Worm (Caenorhabditis elegans) whole organism, young adult: ENCODE measurements around the gene F49H12.4.
A peak's percentile ranks its signal among the peaks of the same experiment; 100 is the strongest.

Source experiments
- D2030.7 ChIP-seq: fragments of 200-800 bp; sonication (Bioruptor generic); IDR thresholded peaks from 2 replicates; pipeline ENCODE4 v1.3.6; 2022; ENCODE audit warnings: missing genetic modification reagents, missing genetic modification characterization, missing compliant biosample characterization
- K12H6.12 ChIP-seq: fragments of 200-800 bp; sonication (Bioruptor generic); optimal IDR thresholded peaks from 2 replicates; lab custom pipeline; 2018; ENCODE audit warnings: mild to moderate bottlenecking, missing genetic modification characterization, missing compliant biosample characterization
- T26A5.8 ChIP-seq: sonication (generic microtip); optimal IDR thresholded peaks from 2 replicates; lab custom pipeline; 2016; ENCODE audit warnings: missing genetic modification characterization, missing compliant biosample characterization
- Y53F4B.3 ChIP-seq: fragments of 200-800 bp; sonication (Bioruptor generic); IDR thresholded peaks from 2 replicates; pipeline ENCODE4 v1.3.6; 2022; ENCODE audit warnings: missing genetic modification reagents, missing genetic modification characterization, missing compliant biosample characterization
- Y53G8AR.9 ChIP-seq: fragments of 200-800 bp; sonication (Bioruptor generic); conservative IDR thresholded peaks from 2 replicates; pipeline ENCODE4 v1.3.6; 2022; ENCODE audit warnings: missing genetic modification reagents, missing genetic modification characterization, missing compliant biosample characterization
- Y79H2A.3 ChIP-seq: fragments of 200-800 bp; sonication (Bioruptor generic); conservative IDR thresholded peaks from 2 replicates; pipeline ENCODE4 v1.3.6; 2022; ENCODE audit warnings: missing genetic modification reagents, missing genetic modification characterization, missing compliant biosample characterization
- akir-1 ChIP-seq: fragments of 200-800 bp; sonication (Bioruptor generic); optimal IDR thresholded peaks from 2 replicates; lab custom pipeline; 2018; ENCODE audit warnings: mild to moderate bottlenecking, missing genetic modification characterization, moderate library complexity, missing compliant biosample characterization
- aptf-2 ChIP-seq: fragments of 200-800 bp; sonication (Bioruptor generic); conservative IDR thresholded peaks from 2 replicates; pipeline ENCODE4 v1.3.6; 2022; ENCODE audit warnings: missing genetic modification reagents, missing genetic modification characterization, missing compliant biosample characterization
- atf-7 ChIP-seq: sonication (generic microtip); optimal IDR thresholded peaks from 2 replicates; lab custom pipeline; 2017; ENCODE audit warnings: mild to moderate bottlenecking, missing genetic modification characterization, missing compliant biosample characterization
- athp-1 ChIP-seq: sonication (generic microtip); optimal IDR thresholded peaks from 2 replicates; lab custom pipeline; 2017; ENCODE audit warnings: mild to moderate bottlenecking, missing genetic modification characterization, missing compliant biosample characterization
- attf-6 ChIP-seq: fragments of 200-800 bp; sonication (Bioruptor generic); IDR thresholded peaks from 2 replicates; pipeline ENCODE4 v1.3.6; 2022; ENCODE audit warnings: missing genetic modification reagents, missing genetic modification characterization, missing compliant biosample characterization
- bed-1 ChIP-seq: fragments of 200-800 bp; sonication (Bioruptor generic); IDR thresholded peaks from 2 replicates; pipeline ENCODE4 v1.3.6; 2022; ENCODE audit warnings: missing genetic modification reagents, missing genetic modification characterization, missing compliant biosample characterization
- bed-2 ChIP-seq: fragments of 200-800 bp; sonication (Bioruptor generic); IDR thresholded peaks from 2 replicates; pipeline ENCODE4 v1.3.6; 2022; ENCODE audit warnings: missing genetic modification reagents, missing genetic modification characterization, missing compliant biosample characterization
- ceh-100 ChIP-seq: fragments of 200-800 bp; sonication (Bioruptor generic); IDR thresholded peaks from 2 replicates; pipeline ENCODE4 v1.3.6; 2022; ENCODE audit warnings: missing genetic modification reagents, missing genetic modification characterization, missing compliant biosample characterization
- ceh-58 ChIP-seq: fragments of 200-800 bp; sonication (Bioruptor generic); IDR thresholded peaks from 2 replicates; pipeline ENCODE4 v1.3.6; 2022; ENCODE audit warnings: missing genetic modification characterization, missing compliant biosample characterization
- ceh-91 ChIP-seq: fragments of 200-800 bp; sonication (Bioruptor generic); IDR thresholded peaks from 2 replicates; pipeline ENCODE4 v1.3.6; 2022; ENCODE audit warnings: missing genetic modification reagents, missing genetic modification characterization, missing compliant biosample characterization
- dox-1 ChIP-seq: fragments of 200-800 bp; sonication (Bioruptor generic); IDR thresholded peaks from 2 replicates; pipeline ENCODE4 v1.3.6; 2022; ENCODE audit warnings: missing genetic modification reagents, missing genetic modification characterization, missing compliant biosample characterization
- dpff-1 ChIP-seq: sonication (generic microtip); optimal IDR thresholded peaks from 2 replicates; lab custom pipeline; 2017; ENCODE audit warnings: mild to moderate bottlenecking, missing genetic modification characterization, missing compliant biosample characterization
- efl-1 ChIP-seq: fragments of 150-350 bp; optimal IDR thresholded peaks from 2 replicates; lab custom pipeline; 2014; ENCODE audit warnings: missing biosample characterization, missing genetic modification reagents, missing genetic modification characterization
- egl-44 ChIP-seq: fragments of 200-800 bp; sonication (Bioruptor generic); IDR thresholded peaks from 2 replicates; pipeline ENCODE4 v1.3.6; 2022; ENCODE audit warnings: missing genetic modification reagents, missing genetic modification characterization, missing compliant biosample characterization
- ekl-4 ChIP-seq: fragments of 200-800 bp; sonication (Bioruptor generic); IDR thresholded peaks from 2 replicates; pipeline ENCODE4 v1.3.6; 2022; ENCODE audit warnings: missing genetic modification reagents, missing genetic modification characterization, missing compliant biosample characterization
- ets-4 ChIP-seq: fragments of 200-800 bp; sonication (Bioruptor generic); optimal IDR thresholded peaks from 2 replicates; lab custom pipeline; 2018; ENCODE audit warnings: mild to moderate bottlenecking, missing genetic modification characterization, missing compliant biosample characterization
- let-607 ChIP-seq, 2 experiments: fragments of 200-800 bp in 1 of 2; sonication (Bioruptor generic) in 1 of 2; sonication (generic microtip) in 1 of 2; optimal IDR thresholded peaks; 2 replicates each; lab custom pipeline; 2016 to 2018; ENCODE audit warnings: mild to moderate bottlenecking in 2 of 2, missing compliant biosample characterization in 2 of 2, missing genetic modification characterization in 2 of 2, moderate library complexity in 2 of 2, missing genotype in 1 of 2
- lin-26 ChIP-seq: fragments of 200-800 bp; sonication (Bioruptor generic); IDR thresholded peaks from 2 replicates; pipeline ENCODE4 v1.3.6; 2022; ENCODE audit warnings: missing genetic modification reagents, missing genetic modification characterization, missing compliant biosample characterization
- lin-35 ChIP-seq, 3 experiments: fragments of 150-350 bp in 2 of 3; sonication (generic microtip) in 1 of 3; optimal IDR thresholded peaks; 2 replicates each; lab custom pipeline; 2014 to 2018; ENCODE audit warnings: missing biosample characterization in 3 of 3, missing genetic modification characterization in 3 of 3, missing genetic modification reagents in 3 of 3
- lin-54 ChIP-seq: fragments of 200-800 bp; sonication (Bioruptor generic); optimal IDR thresholded peaks from 2 replicates; lab custom pipeline; 2018; ENCODE audit warnings: mild to moderate bottlenecking, missing genetic modification characterization, missing compliant biosample characterization
- lsl-1 ChIP-seq: fragments of 200-800 bp; sonication (Bioruptor generic); optimal IDR thresholded peaks from 2 replicates; lab custom pipeline; 2018; ENCODE audit warnings: mild to moderate bottlenecking, missing genetic modification characterization, moderate library complexity, missing compliant biosample characterization
- madf-10 ChIP-seq: sonication (generic microtip); optimal IDR thresholded peaks from 2 replicates; lab custom pipeline; 2016; ENCODE audit warnings: mild to moderate bottlenecking, missing genetic modification characterization, missing compliant biosample characterization
- mcd-1 ChIP-seq: fragments of 200-800 bp; sonication (Bioruptor generic); IDR thresholded peaks from 2 replicates; pipeline ENCODE4 v1.3.6; 2022; ENCODE audit warnings: missing genetic modification reagents, missing genetic modification characterization, missing compliant biosample characterization
- nhr-120 ChIP-seq: fragments of 200-800 bp; sonication (Bioruptor generic); IDR thresholded peaks from 2 replicates; pipeline ENCODE4 v1.3.6; 2022; ENCODE audit warnings: missing genetic modification characterization, missing compliant biosample characterization
- nhr-80 ChIP-seq: sonication (generic microtip); optimal IDR thresholded peaks from 2 replicates; lab custom pipeline; 2016; ENCODE audit warnings: missing genetic modification characterization, missing compliant biosample characterization
- rec-8 ChIP-seq, 2 experiments: sonication (generic microtip); optimal IDR thresholded peaks; 2 replicates each; lab custom pipeline; 2016; ENCODE audit warnings: mild to moderate bottlenecking in 2 of 2, missing genetic modification characterization in 2 of 2, missing genetic modification reagents in 2 of 2, missing genotype in 2 of 2, missing biosample characterization in 1 of 2, missing compliant biosample characterization in 1 of 2, moderate library complexity in 1 of 2
- sea-2 ChIP-seq: fragments of 200-800 bp; sonication (Bioruptor generic); IDR thresholded peaks from 2 replicates; pipeline ENCODE4 v1.3.6; 2022; ENCODE audit warnings: missing genetic modification characterization, missing compliant biosample characterization
- snpc-3.4 ChIP-seq: sonication (generic microtip); optimal IDR thresholded peaks from 2 replicates; lab custom pipeline; 2017; ENCODE audit warnings: missing genetic modification characterization, mild to moderate bottlenecking, missing compliant biosample characterization, antibody characterized with exemption, moderate library complexity, missing genotype, missing genetic modification reagents
- unc-62 ChIP-seq: fragments of 150-350 bp; optimal IDR thresholded peaks from 2 replicates; lab custom pipeline; 2014; ENCODE audit warnings: missing biosample characterization, missing genetic modification reagents, missing genetic modification characterization
- ztf-25 ChIP-seq: fragments of 200-800 bp; sonication (Bioruptor generic); IDR thresholded peaks from 2 replicates; pipeline ENCODE4 v1.3.6; 2022; ENCODE audit warnings: missing genetic modification reagents, missing genetic modification characterization, missing compliant biosample characterization

The F49H12.4 gene

DNA sequence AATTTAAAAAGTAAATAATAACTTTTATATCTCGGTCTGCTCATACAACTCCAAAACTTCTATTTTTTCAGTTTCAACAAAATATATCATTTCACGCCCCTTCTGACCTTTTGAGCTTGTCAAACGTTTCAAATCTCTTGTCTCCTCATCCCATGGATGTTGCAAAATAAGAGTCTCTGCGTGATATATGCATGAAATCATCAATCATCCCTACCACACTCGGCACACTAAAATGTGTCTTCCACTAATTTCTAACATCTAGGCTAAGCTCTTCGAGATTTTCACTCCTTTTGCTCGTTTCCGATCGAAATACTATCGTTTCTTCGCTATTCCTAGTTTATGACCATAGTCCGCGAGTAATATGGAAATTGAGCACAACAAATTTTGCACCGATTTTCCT lies 19.4 kb downstream of the F49H12.4 start:
- TF ChIP-seq attf-6 (GFP tag; lab: Robert Waterston, UW) (no peak), athp-1 (tag; lab: Kevin White, UChicago) (no peak), let-607 (tag; optimal IDR thresholded peaks at IDR 0.05; lab: Kevin White, UChicago) (no peak), mcd-1 (GFP tag; lab: Robert Waterston, UW) (no peak), K12H6.12 (no peak), ceh-100 (GFP tag; lab: Robert Waterston, UW) (no peak), bed-1 (GFP tag; lab: Robert Waterston, UW) (no peak), lin-26 (no peak), D2030.7 (GFP tag; lab: Robert Waterston, UW) (no peak), ceh-91 (no peak), rec-8 (tag; optimal IDR thresholded peaks at IDR 0.05; lab: Kevin White, UChicago) (no peak), snpc-3.4 (tag; lab: Kevin White, UChicago) (no peak), egl-44 (no peak), lin-54 (GFP tag; lab: Kevin White, UChicago) (no peak), Y53F4B.3 (no peak), lsl-1 (GFP tag; lab: Kevin White, UChicago) (no peak), nhr-120 (no peak), bed-2 (no peak), ets-4 (no peak)
- TF ChIP-seq, all 124 proteins: peak for 0

DNA sequence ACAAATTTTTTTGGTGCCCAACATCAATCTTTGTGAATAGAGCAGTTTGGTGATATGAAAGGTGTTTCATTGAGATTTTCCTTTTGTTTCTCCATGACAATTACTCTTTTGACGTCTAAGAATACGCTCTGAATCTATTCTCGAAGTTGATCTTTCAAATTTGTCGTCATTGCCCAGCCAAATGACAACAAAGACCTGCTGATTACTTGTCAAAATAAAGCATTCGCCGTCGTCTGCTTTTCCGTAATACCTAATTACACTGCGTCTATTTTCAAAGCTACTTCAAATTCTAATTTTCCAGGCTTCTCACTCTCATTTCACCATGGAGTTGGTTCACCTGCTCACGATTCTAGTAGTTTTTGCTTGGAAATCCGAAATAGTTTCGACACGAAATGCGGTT lies 25.7 kb downstream of the F49H12.4 start, which contains the start of gene F53B1.3:
F53B1.3 (plus strand) TSS at position 301 of the 400 bp plus-strand sequence.
- TF ChIP-seq Y79H2A.3 (GFP tag; lab: Robert Waterston, UW) = no peak
- TF ChIP-seq, all 124 proteins: peak for 0

DNA sequence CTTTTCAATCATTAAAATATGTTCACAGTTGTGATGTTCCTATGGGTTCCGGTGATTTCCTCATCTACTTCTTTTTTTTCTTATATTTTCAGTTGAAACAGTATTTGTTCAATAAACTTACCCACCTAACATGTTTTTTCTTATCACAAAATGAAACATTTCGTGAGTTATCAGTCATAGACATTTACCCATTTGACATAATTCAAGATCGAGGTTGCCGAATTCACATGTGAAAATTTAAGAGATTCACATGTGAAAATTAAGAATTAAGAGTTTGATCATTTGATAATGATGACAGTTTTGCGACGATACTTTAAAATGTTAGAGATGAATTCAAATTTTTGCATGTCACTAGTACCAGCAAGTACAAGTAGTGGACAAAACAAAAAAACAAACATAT lies 27.8 kb downstream of the F49H12.4 start:
- TF ChIP-seq nhr-80 (tag; lab: Kevin White, UChicago) (peak; percentile 48), dpff-1 (no peak), ztf-25 (GFP tag; lab: Robert Waterston, UW) (no peak), unc-62 (peak; percentile 44), egl-44 (no peak), ekl-4 (GFP tag; lab: Robert Waterston, UW) (no peak)

DNA sequence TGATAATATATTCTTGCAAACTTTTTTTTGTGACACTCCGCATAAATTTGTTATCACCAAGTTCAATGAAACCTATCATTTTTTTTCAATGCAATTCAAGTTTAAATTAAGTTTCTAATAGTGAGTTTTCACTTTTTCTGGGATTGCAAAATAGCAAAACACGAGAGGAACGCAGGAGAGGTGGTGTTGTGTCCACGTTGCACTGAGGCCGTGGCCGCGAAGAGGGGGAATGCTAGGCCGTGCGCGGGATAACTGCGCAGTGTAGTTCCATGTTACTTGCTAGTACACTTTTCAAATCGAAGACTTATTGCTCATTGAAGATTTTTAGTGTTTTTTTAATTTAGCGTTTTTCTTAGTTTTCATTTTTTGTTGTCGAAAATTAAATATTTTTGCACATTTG lies 28.5 kb downstream of the F49H12.4 start:
- TF ChIP-seq Y53G8AR.9 (GFP tag; lab: Robert Waterston, UW) = no peak

DNA sequence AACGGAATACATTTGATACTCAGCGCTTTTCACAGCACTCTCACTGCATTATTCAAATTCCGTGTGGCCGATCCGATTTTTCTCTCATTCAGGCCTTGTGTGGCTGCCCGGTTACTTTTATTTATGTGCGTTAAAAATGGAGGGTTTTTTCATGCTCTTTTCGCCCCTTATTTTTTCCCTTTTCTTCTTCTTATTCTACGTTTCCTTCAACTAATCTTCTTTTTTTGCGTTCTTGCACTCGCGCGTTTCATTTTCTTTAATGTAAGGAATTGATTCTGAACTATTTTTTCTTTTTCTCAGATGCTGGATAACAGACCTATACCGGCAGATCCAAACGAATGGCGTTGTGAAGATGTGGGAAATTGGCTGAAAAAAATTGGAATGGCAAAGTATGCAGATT lies 29.0 kb downstream of the F49H12.4 start, which contains the start of gene F53B1.2:
F53B1.2 (plus strand) TSS at position 301 of the 400 bp plus-strand sequence.
- TF ChIP-seq lin-35 (GFP tag; optimal IDR thresholded peaks at IDR 0.05; lab: Kevin White, UChicago) = no peak

DNA sequence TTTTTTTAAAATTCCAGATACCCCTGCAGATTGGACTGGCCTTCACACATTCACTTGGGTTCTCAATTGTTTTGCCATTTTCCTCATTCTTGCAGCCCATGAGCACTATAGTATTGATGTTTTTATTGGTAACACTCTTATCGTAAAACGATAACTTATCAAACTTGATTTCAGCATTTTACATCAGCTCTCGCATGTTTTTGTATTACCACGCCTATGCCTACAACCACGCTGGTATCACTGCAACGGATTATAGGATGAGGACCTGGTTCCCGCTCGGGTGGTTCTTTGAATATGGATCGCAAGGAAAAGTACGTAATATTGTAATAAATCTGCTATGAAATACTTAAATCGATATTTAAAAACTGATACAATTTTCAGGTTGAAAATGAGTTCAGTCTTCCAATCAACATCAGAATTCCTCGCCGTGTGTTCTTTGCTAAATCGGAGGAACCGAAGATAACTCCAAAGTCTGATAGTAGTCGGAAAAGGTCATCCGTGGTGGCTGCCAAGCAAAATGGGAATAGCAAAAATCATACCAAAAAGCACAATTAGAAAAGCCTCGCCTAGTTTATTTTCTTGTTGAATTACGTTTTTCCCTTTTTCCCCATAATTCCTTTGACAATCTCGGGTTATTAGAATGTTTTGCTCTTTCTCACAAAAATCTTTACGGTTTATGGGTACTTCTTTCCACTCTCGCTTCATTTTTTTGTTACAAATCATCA lies 31.1 kb downstream of the F49H12.4 start:
- TF ChIP-seq ceh-91 (no peak), nhr-120 (no peak), bed-2 (no peak), T26A5.8 (tag; lab: Kevin White, UChicago) (no peak), aptf-2 (GFP tag; lab: Robert Waterston, UW) (no peak), madf-10 (tag; lab: Kevin White, UChicago) (no peak), Y53F4B.3 (no peak), dox-1 (GFP tag; lab: Robert Waterston, UW) (no peak), ceh-58 (no peak), atf-7 (tag; lab: Kevin White, UChicago) (no peak), egl-44 (no peak), akir-1 (GFP tag; lab: Kevin White, UChicago) (no peak), efl-1 (GFP tag; lab: Kevin White, UChicago) (no peak), sea-2 (GFP tag; lab: Robert Waterston, UW) (no peak)
